Worm (Caenorhabditis elegans) whole organism, L4 larva: ENCODE measurements around the gene C17H11.1.
A peak's percentile ranks its signal among the peaks of the same experiment; 100 is the strongest.

ENCODE experiments used
- F49E8.2 ChIP-seq: sonication (generic microtip); optimal IDR thresholded peaks from 2 replicates; lab custom pipeline; 2016; ENCODE audit warnings: missing compliant biosample characterization, mild to moderate bottlenecking, missing genetic modification characterization, borderline replicate concordance
- R02D3.7 ChIP-seq: fragments of 150-350 bp; sonication (generic microtip); optimal IDR thresholded peaks from 3 replicates; lab custom pipeline; 2014; ENCODE audit warnings: missing biosample characterization, missing genetic modification characterization
- T20F7.1 ChIP-seq: fragments of 200-800 bp; sonication (Bioruptor generic); optimal IDR thresholded peaks from 2 replicates; lab custom pipeline; 2018; ENCODE audit warnings: mild to moderate bottlenecking, missing genetic modification characterization, missing compliant biosample characterization
- ZK546.5 ChIP-seq, 2 experiments: sonication (generic microtip); optimal IDR thresholded peaks; 2 replicates each; lab custom pipeline; 2017; ENCODE audit warnings: missing biosample characterization in 2 of 2, missing genetic modification characterization in 2 of 2
- aha-1 ChIP-seq: fragments of 150-350 bp; peaks from one replicate; lab custom pipeline; 2014; ENCODE audit warnings: missing biosample characterization, missing genetic modification characterization
- attf-4 ChIP-seq: sonication (generic microtip); optimal IDR thresholded peaks from 3 replicates; lab custom pipeline; 2017; ENCODE audit warnings: missing biosample characterization, missing genetic modification characterization
- ceh-28 ChIP-seq: fragments of 150-350 bp; optimal IDR thresholded peaks from 2 replicates; lab custom pipeline; 2014; ENCODE audit warnings: missing biosample characterization, missing genetic modification reagents, missing genetic modification characterization
- ceh-32 ChIP-seq: sonication (generic microtip); optimal IDR thresholded peaks from 2 replicates; lab custom pipeline; 2016; ENCODE audit warnings: mild to moderate bottlenecking, missing genetic modification characterization, missing compliant biosample characterization; ENCODE audit not compliant: poor library complexity
- ceh-44 ChIP-seq: fragments of 200-800 bp; sonication (Bioruptor generic); IDR thresholded peaks from 2 replicates; pipeline ENCODE4 v1.3.6; 2022; ENCODE audit warnings: missing genetic modification reagents, missing genetic modification characterization, missing compliant biosample characterization
- ces-1 ChIP-seq: fragments of 150-350 bp; sonication (generic microtip); optimal IDR thresholded peaks from 4 replicates; lab custom pipeline; 2014; ENCODE audit warnings: missing biosample characterization, missing genetic modification reagents, missing genetic modification characterization
- cey-2 ChIP-seq: sonication (generic microtip); optimal IDR thresholded peaks from 3 replicates; lab custom pipeline; 2017; ENCODE audit warnings: missing genetic modification characterization, mild to moderate bottlenecking, missing compliant biosample characterization, antibody characterized with exemption, borderline replicate concordance; ENCODE audit not compliant: insufficient read depth
- ctbp-1 ChIP-seq: fragments of 200-800 bp; sonication (Bioruptor generic); IDR thresholded peaks from 2 replicates; pipeline ENCODE4 v1.3.6; 2022; ENCODE audit warnings: missing genetic modification reagents, missing genetic modification characterization, missing compliant biosample characterization
- daf-12 ChIP-seq: fragments of 150-350 bp; optimal IDR thresholded peaks from 2 replicates; lab custom pipeline; 2014; ENCODE audit warnings: missing biosample characterization, missing genetic modification reagents, missing genetic modification characterization
- daf-16 ChIP-seq, 3 experiments: sonication (generic microtip); optimal IDR thresholded peaks; 2 replicates each; lab custom pipeline; 2016 to 2017; ENCODE audit warnings: missing genetic modification characterization in 3 of 3, missing genetic modification reagents in 3 of 3, mild to moderate bottlenecking in 2 of 3, missing compliant biosample characterization in 2 of 3, missing biosample characterization in 1 of 3, moderate library complexity in 1 of 3
- daf-8 ChIP-seq: fragments of 200-800 bp; sonication (Bioruptor generic); IDR thresholded peaks from 2 replicates; pipeline ENCODE4 v1.3.6; 2022; ENCODE audit warnings: missing genetic modification characterization, missing compliant biosample characterization
- duxl-1 ChIP-seq: sonication (generic microtip); optimal IDR thresholded peaks from 2 replicates; lab custom pipeline; 2016; ENCODE audit warnings: mild to moderate bottlenecking, missing genetic modification characterization, moderate library complexity, missing compliant biosample characterization; ENCODE audit not compliant: poor library complexity
- dve-1 ChIP-seq: sonication (generic microtip); optimal IDR thresholded peaks from 2 replicates; lab custom pipeline; 2017; ENCODE audit warnings: antibody characterized with exemption, mild to moderate bottlenecking, missing genetic modification characterization, missing compliant biosample characterization; ENCODE audit not compliant: insufficient read depth
- egl-43 ChIP-seq: fragments of 200-800 bp; sonication (Bioruptor generic); IDR thresholded peaks from 2 replicates; pipeline ENCODE4 v1.3.6; 2022; ENCODE audit warnings: missing genetic modification reagents, missing genetic modification characterization, missing compliant biosample characterization
- fkh-10 ChIP-seq: fragments of 150-350 bp; optimal IDR thresholded peaks from 2 replicates; lab custom pipeline; 2014; ENCODE audit warnings: missing biosample characterization, missing genetic modification reagents, missing genetic modification characterization
- fos-1 ChIP-seq: fragments of 150-350 bp; optimal IDR thresholded peaks from 2 replicates; lab custom pipeline; 2014; ENCODE audit warnings: missing biosample characterization, missing genetic modification characterization
- gei-8 ChIP-seq: fragments of 200-800 bp; sonication (Bioruptor generic); optimal IDR thresholded peaks from 2 replicates; lab custom pipeline; 2018; ENCODE audit warnings: mild to moderate bottlenecking, missing genetic modification characterization, missing compliant biosample characterization
- hlh-30 ChIP-seq: sonication (generic microtip); optimal IDR thresholded peaks from 2 replicates; lab custom pipeline; 2017; ENCODE audit warnings: antibody characterized with exemption, mild to moderate bottlenecking, missing genetic modification characterization, missing compliant biosample characterization; ENCODE audit not compliant: insufficient read depth
- hmg-1.1 ChIP-seq: fragments of 200-800 bp; sonication (Bioruptor generic); IDR thresholded peaks from 2 replicates; pipeline ENCODE4 v1.3.6; 2022; ENCODE audit warnings: missing genetic modification reagents, missing genetic modification characterization, missing compliant biosample characterization
- jun-1 ChIP-seq: fragments of 150-350 bp; optimal IDR thresholded peaks from 2 replicates; lab custom pipeline; 2014; ENCODE audit warnings: missing biosample characterization, missing genetic modification reagents, missing genetic modification characterization
- lin-39 ChIP-seq: fragments of 150-350 bp; optimal IDR thresholded peaks from 2 replicates; lab custom pipeline; 2014; ENCODE audit warnings: missing biosample characterization, missing genetic modification reagents, missing genetic modification characterization
- lsy-2 ChIP-seq, 2 experiments: fragments of 150-350 bp in 1 of 2; sonication (generic microtip) in 1 of 2; optimal IDR thresholded peaks; 2 replicates each; lab custom pipeline; 2014 to 2017; ENCODE audit warnings: missing biosample characterization in 2 of 2, missing genetic modification characterization in 2 of 2
- mdl-1 ChIP-seq, 2 experiments: fragments of 150-350 bp in 1 of 2; sonication (generic microtip) in 1 of 2; optimal IDR thresholded peaks; 2 replicates each; lab custom pipeline; 2014 to 2017; ENCODE audit warnings: missing biosample characterization in 2 of 2, missing genetic modification characterization in 2 of 2
- mep-1 ChIP-seq: fragments of 150-350 bp; sonication (generic microtip); optimal IDR thresholded peaks from 3 replicates; lab custom pipeline; 2014; ENCODE audit warnings: missing biosample characterization, missing genetic modification characterization
- mes-2 ChIP-seq: sonication (generic microtip); optimal IDR thresholded peaks from 2 replicates; lab custom pipeline; 2016; ENCODE audit warnings: missing genotype, mild to moderate bottlenecking, missing genetic modification characterization, missing compliant biosample characterization; ENCODE audit not compliant: poor library complexity, severe bottlenecking
- mxl-2 ChIP-seq: fragments of 200-800 bp; sonication (Bioruptor generic); conservative IDR thresholded peaks from 2 replicates; pipeline ENCODE4 v1.3.6; 2022; ENCODE audit warnings: missing genetic modification reagents, missing genetic modification characterization, missing compliant biosample characterization
- nhr-10 ChIP-seq: fragments of 150-350 bp; optimal IDR thresholded peaks from 2 replicates; lab custom pipeline; 2014; ENCODE audit warnings: missing biosample characterization, missing genetic modification characterization
- nhr-102 ChIP-seq: sonication (generic microtip); optimal IDR thresholded peaks from 2 replicates; lab custom pipeline; 2016; ENCODE audit warnings: mild to moderate bottlenecking, missing genetic modification characterization, moderate library complexity, missing compliant biosample characterization
- nhr-11 ChIP-seq: fragments of 150-350 bp; optimal IDR thresholded peaks from 2 replicates; lab custom pipeline; 2014; ENCODE audit warnings: missing biosample characterization, missing genetic modification characterization
- nhr-237 ChIP-seq: sonication (generic microtip); optimal IDR thresholded peaks from 2 replicates; lab custom pipeline; 2017; ENCODE audit warnings: missing biosample characterization, missing genetic modification characterization
- nhr-25 ChIP-seq: sonication (generic microtip); optimal IDR thresholded peaks from 2 replicates; lab custom pipeline; 2017; ENCODE audit warnings: missing genetic modification characterization, mild to moderate bottlenecking, missing compliant biosample characterization, antibody characterized with exemption, moderate library complexity, borderline replicate concordance; ENCODE audit not compliant: insufficient read depth
- nhr-77 ChIP-seq: fragments of 150-350 bp; optimal IDR thresholded peaks from 2 replicates; lab custom pipeline; 2014; ENCODE audit warnings: missing biosample characterization, missing genetic modification characterization
- pqm-1 ChIP-seq: sonication (generic microtip); optimal IDR thresholded peaks from 2 replicates; lab custom pipeline; 2017; ENCODE audit warnings: missing biosample characterization, missing genetic modification characterization
- rbr-2 ChIP-seq: sonication (generic microtip); optimal IDR thresholded peaks from 2 replicates; lab custom pipeline; 2016; ENCODE audit warnings: missing genotype, missing genetic modification characterization, missing compliant biosample characterization
- saeg-2 ChIP-seq: fragments of 200-800 bp; sonication (Bioruptor generic); IDR thresholded peaks from 2 replicates; pipeline ENCODE4 v1.3.6; 2022; ENCODE audit warnings: missing genetic modification reagents, missing genetic modification characterization, missing compliant biosample characterization
- sdz-12 ChIP-seq: fragments of 200-800 bp; sonication (Bioruptor generic); optimal IDR thresholded peaks from 2 replicates; lab custom pipeline; 2018; ENCODE audit warnings: mild to moderate bottlenecking, missing genetic modification characterization, missing compliant biosample characterization
- set-16 ChIP-seq: fragments of 200-800 bp; sonication (Bioruptor generic); IDR thresholded peaks from 2 replicates; pipeline ENCODE4 v1.3.6; 2022; ENCODE audit warnings: missing genetic modification reagents, missing genetic modification characterization, missing compliant biosample characterization
- snpc-1.2 ChIP-seq: fragments of 200-800 bp; sonication (Bioruptor generic); IDR thresholded peaks from 2 replicates; pipeline ENCODE4 v1.3.6; 2022; ENCODE audit warnings: missing genetic modification reagents, missing genetic modification characterization, missing compliant biosample characterization
- spr-1 ChIP-seq: sonication (generic microtip); optimal IDR thresholded peaks from 2 replicates; lab custom pipeline; 2016; ENCODE audit warnings: mild to moderate bottlenecking, missing genetic modification characterization, missing compliant biosample characterization
- spr-3 ChIP-seq: fragments of 200-800 bp; sonication (Bioruptor generic); optimal IDR thresholded peaks from 2 replicates; lab custom pipeline; 2018; ENCODE audit warnings: mild to moderate bottlenecking, missing genetic modification characterization, missing compliant biosample characterization
- tag-97 ChIP-seq: fragments of 200-800 bp; sonication (Bioruptor generic); IDR thresholded peaks from 2 replicates; pipeline ENCODE4 v1.3.6; 2022; ENCODE audit warnings: missing genetic modification characterization, missing compliant biosample characterization
- unc-39 ChIP-seq: sonication (generic microtip); optimal IDR thresholded peaks from 2 replicates; lab custom pipeline; 2017; ENCODE audit warnings: missing biosample characterization, missing genetic modification characterization
- unc-62 ChIP-seq, 3 experiments: fragments of 150-350 bp in 1 of 3; sonication (generic microtip); optimal IDR thresholded peaks in 2 of 3; peaks in 1 of 3; 1 replicate in 1 of 3; 2 replicates in 2 of 3; lab custom pipeline; 2014 to 2017; ENCODE audit warnings: missing biosample characterization in 3 of 3, missing genetic modification characterization in 3 of 3, missing genetic modification reagents in 3 of 3, missing genotype in 1 of 3
- vab-7 ChIP-seq: fragments of 200-800 bp; sonication (Bioruptor generic); IDR thresholded peaks from 2 replicates; pipeline ENCODE4 v1.3.6; 2022; ENCODE audit warnings: missing genetic modification reagents, missing genetic modification characterization, missing compliant biosample characterization
- zag-1 ChIP-seq: fragments of 150-350 bp; optimal IDR thresholded peaks from 2 replicates; lab custom pipeline; 2014; ENCODE audit warnings: missing biosample characterization, missing genetic modification characterization
- zfp-2 ChIP-seq: sonication (generic microtip); optimal IDR thresholded peaks from 2 replicates; lab custom pipeline; 2016; ENCODE audit warnings: mild to moderate bottlenecking, missing genetic modification characterization, missing compliant biosample characterization

C17H11.1 gene

ce11 chrX:8210999-8211398 lies 37.3 kb downstream of the C17H11.1 start, which contains the start of gene cdd-1 (continued):
- TF ChIP-seq rbr-2 (tag; lab: Kevin White, UChicago) = no peak
- TF ChIP-seq mes-2 (tag; lab: Kevin White, UChicago) = no peak
- no peak for TF ChIP-seq spr-1 (tag; lab: Kevin White, UChicago)
- TF ChIP-seq dve-1 = peak; percentile 75
- TF ChIP-seq duxl-1 (tag; lab: Kevin White, UChicago) = no peak
- no peak for TF ChIP-seq zag-1 (tag; lab: Kevin White, UChicago)
- no peak for TF ChIP-seq nhr-237 (tag; lab: Kevin White, UChicago)
- no peak for TF ChIP-seq cey-2 (tag; lab: Kevin White, UChicago)
- peak; percentile 54 for TF ChIP-seq mep-1
- no peak for TF ChIP-seq nhr-11 (tag; lab: Kevin White, UChicago)
- no peak for TF ChIP-seq attf-4 (tag; lab: Kevin White, UChicago)
- no peak for TF ChIP-seq fkh-10
- TF ChIP-seq set-16 (GFP tag; lab: Robert Waterston, UW) = no peak
- TF ChIP-seq zfp-2 = no peak
- no peak for TF ChIP-seq ces-1 (GFP tag; lab: Kevin White, UChicago)
- no peak for TF ChIP-seq tag-97 (GFP tag; lab: Robert Waterston, UW)
- TF ChIP-seq nhr-25 = no peak
- TF ChIP-seq vab-7 (GFP tag; lab: Robert Waterston, UW) = no peak
- TF ChIP-seq nhr-77 (tag; lab: Kevin White, UChicago) = peak; percentile 54
- no peak for TF ChIP-seq egl-43 (GFP tag; lab: Robert Waterston, UW)
- peak in 1 of 2 experiments; percentile 47 for TF ChIP-seq unc-62 (GFP tag; optimal IDR thresholded peaks at IDR 0.05 in 1 of 2; lab: Kevin White, UChicago)
- TF ChIP-seq unc-62 (tag; optimal IDR thresholded peaks at IDR 0.05; lab: Kevin White, UChicago) = no peak
- TF ChIP-seq R02D3.7 (tag; lab: Kevin White, UChicago) = no peak
- TF ChIP-seq ceh-32 (tag; lab: Kevin White, UChicago) = no peak
- TF ChIP-seq F49E8.2 = no peak
- peak; percentile 64 for TF ChIP-seq hlh-30 (tag; lab: Kevin White, UChicago)
- TF ChIP-seq mdl-1 (tag; optimal IDR thresholded peaks at IDR 0.05; lab: Kevin White, UChicago) = peak in 1 of 2 experiments; percentile 67
- peak in 1 of 2 experiments; percentile 45 for TF ChIP-seq lsy-2 (tag; optimal IDR thresholded peaks at IDR 0.05; lab: Kevin White, UChicago)
- no peak for TF ChIP-seq hmg-1.1 (GFP tag; lab: Robert Waterston, UW)
- peak; percentile 28 for TF ChIP-seq gei-8
- peak; percentile 36 for TF ChIP-seq pqm-1
- TF ChIP-seq ceh-44 (GFP tag; lab: Robert Waterston, UW) = no peak
- TF ChIP-seq snpc-1.2 = no peak
- no peak for TF ChIP-seq ZK546.5 (tag; optimal IDR thresholded peaks at IDR 0.05; lab: Kevin White, UChicago)
- no peak for TF ChIP-seq unc-39 (tag; lab: Kevin White, UChicago)
- no peak for TF ChIP-seq ctbp-1 (GFP tag; lab: Robert Waterston, UW)
- peak; percentile 40 for TF ChIP-seq T20F7.1 (GFP tag; lab: Kevin White, UChicago)
- TF ChIP-seq mxl-2 (GFP tag; lab: Robert Waterston, UW) = no peak
- no peak for TF ChIP-seq aha-1 (tag; lab: Kevin White, UChicago)
- no peak for TF ChIP-seq saeg-2 (GFP tag; lab: Robert Waterston, UW)
- no peak for TF ChIP-seq spr-3 (GFP tag; lab: Kevin White, UChicago)
- TF ChIP-seq ceh-28 (tag; lab: Kevin White, UChicago) = no peak
- TF ChIP-seq daf-12 (tag; lab: Kevin White, UChicago) = no peak
- TF ChIP-seq daf-8 (GFP tag; lab: Robert Waterston, UW) = no peak
- TF ChIP-seq lin-39 (tag; lab: Kevin White, UChicago) = no peak
- TF ChIP-seq daf-16 (GFP tag; optimal IDR thresholded peaks at IDR 0.05; lab: Kevin White, UChicago) = no peak
- TF ChIP-seq daf-16 (tag; optimal IDR thresholded peaks at IDR 0.05; lab: Kevin White, UChicago) = peak; percentile 77
- TF ChIP-seq fos-1 (tag; lab: Kevin White, UChicago) = no peak
- no peak for TF ChIP-seq sdz-12 (GFP tag; lab: Kevin White, UChicago)
- TF ChIP-seq nhr-10 (tag; lab: Kevin White, UChicago) = no peak
- no peak for TF ChIP-seq nhr-102 (tag; lab: Kevin White, UChicago)
- TF ChIP-seq jun-1 (tag; lab: Kevin White, UChicago) = no peak
